Worm (Caenorhabditis elegans): ENCODE data around the gene F49F1.18.
A peak's percentile ranks its signal among the peaks of the same experiment; 100 is the strongest.

F49F1.18 gene

DNA sequence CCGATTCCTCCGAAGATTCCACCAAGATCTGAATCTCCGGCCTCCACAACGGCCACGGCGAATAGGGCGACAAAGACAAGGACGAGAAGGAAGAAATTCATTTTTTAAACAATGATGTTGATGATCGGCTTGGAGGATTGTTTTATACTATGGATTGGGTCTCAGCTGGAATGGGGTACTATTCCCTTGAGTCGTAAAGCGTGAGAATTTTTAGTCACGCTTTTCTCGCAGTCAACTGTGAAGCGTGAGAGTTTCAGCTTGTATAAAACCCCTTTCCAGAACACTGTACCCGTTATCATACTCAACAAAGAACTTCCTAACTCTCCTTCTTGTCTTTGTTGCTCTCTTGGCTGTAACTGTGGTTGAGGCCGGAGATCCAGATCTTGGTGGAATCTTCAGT, 25.6 kb downstream of the F49F1.18 start, which contains the start of gene F49F1.15:
F49F1.15 (minus strand) TSS at position 101 of the 400 bp plus-strand sequence.
- TF ChIP-seq elt-3 (tag; optimal IDR thresholded peaks at IDR 0.05), result no peak

DNA sequence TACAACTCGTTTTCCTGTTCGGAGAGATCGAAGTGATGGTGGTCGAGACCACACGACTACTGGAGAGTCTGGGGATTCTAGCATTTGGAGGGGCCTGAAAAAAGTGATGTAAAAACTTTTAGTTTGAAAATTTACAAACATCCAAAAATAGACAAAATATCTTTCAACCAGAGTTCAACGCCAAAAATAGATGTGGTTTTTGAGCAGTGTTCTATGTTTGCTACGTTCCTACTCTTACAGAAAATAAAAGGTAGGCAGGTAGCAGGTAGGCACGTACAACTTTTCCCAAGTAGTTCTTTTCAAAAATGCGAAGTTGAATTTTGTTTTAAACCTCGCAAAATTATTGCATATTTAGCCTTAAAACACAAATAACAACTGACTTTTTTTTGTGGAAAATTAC, 27.8 kb downstream of the F49F1.18 start, which contains the start of gene F49F1.14:
F49F1.14 (minus strand) TSS at position 101 of the 400 bp plus-strand sequence.
- no peak for TF ChIP-seq blmp-1 (tag; optimal IDR thresholded peaks at IDR 0.05)
- TF ChIP-seq nhr-28 (tag; optimal IDR thresholded peaks at IDR 0.05), result no peak
- TF ChIP-seq lin-13 (tag; optimal IDR thresholded peaks at IDR 0.05), result no peak
- TF ChIP-seq flh-1 (GFP tag; optimal IDR thresholded peaks at IDR 0.05), result no peak
- no peak for TF ChIP-seq lin-32 (GFP tag; optimal IDR thresholded peaks at IDR 0.05)
- no peak for TF ChIP-seq cnd-1 (tag; optimal IDR thresholded peaks at IDR 0.05)
- no peak for TF ChIP-seq ham-2 (GFP tag; optimal IDR thresholded peaks at IDR 0.05)
- TF ChIP-seq snpc-4 (tag; optimal IDR thresholded peaks at IDR 0.05), result no peak
- no peak for TF ChIP-seq pha-4 (tag; optimal IDR thresholded peaks at IDR 0.05)
- TF ChIP-seq bed-3 (GFP tag; optimal IDR thresholded peaks at IDR 0.05), result no peak
- TF ChIP-seq ceh-39 (tag; optimal IDR thresholded peaks at IDR 0.05), result no peak
- no peak for TF ChIP-seq nhr-12 (tag; optimal IDR thresholded peaks at IDR 0.05)
- no peak for TF ChIP-seq ceh-83 (GFP tag; optimal IDR thresholded peaks at IDR 0.05)
- TF ChIP-seq elt-3 (tag; optimal IDR thresholded peaks at IDR 0.05), result no peak

DNA sequence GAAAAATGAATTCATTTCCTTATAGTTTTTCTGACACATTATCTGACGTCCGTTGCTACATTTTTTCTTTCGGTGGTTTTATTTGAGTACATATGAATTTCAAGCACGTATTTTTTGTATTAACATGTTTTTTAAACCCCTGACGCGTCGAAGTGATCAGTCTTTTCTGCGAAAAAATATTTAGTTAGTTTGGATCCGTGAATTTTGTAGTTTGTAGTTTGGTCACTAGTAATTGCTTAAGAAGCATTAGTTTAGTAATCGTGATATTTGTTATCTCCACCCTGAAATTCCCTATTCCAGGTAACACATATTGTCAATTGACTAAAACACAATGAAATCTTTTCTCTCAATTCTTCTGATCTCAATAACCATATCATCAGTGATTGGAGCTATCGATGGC, 31.4 kb downstream of the F49F1.18 start, which contains the start of gene C35B1.7:
C35B1.7 (plus strand) TSS at position 301 of the 400 bp plus-strand sequence.
- no peak for TF ChIP-seq elt-1 (tag; optimal IDR thresholded peaks at IDR 0.05; ENCODE audit: borderline replicate concordance, insufficient read depth)
- TF ChIP-seq sptf-1 (tag; optimal IDR thresholded peaks at IDR 0.05), result no peak
- no peak for TF ChIP-seq M03D4.4 (tag; optimal IDR thresholded peaks at IDR 0.05)
- TF ChIP-seq lin-13 (tag; optimal IDR thresholded peaks at IDR 0.05), result no peak
- no peak for TF ChIP-seq sem-2 (GFP tag; optimal IDR thresholded peaks at IDR 0.05)
- TF ChIP-seq nhr-28 (tag; optimal IDR thresholded peaks at IDR 0.05), result no peak
- TF ChIP-seq ham-2 (GFP tag; optimal IDR thresholded peaks at IDR 0.05), result no peak
- TF ChIP-seq bed-3 (GFP tag; optimal IDR thresholded peaks at IDR 0.05), result no peak
- no peak for TF ChIP-seq tbx-8 (GFP tag; optimal IDR thresholded peaks at IDR 0.05)
- TF ChIP-seq unc-39 (tag; optimal IDR thresholded peaks at IDR 0.05), result no peak
- no peak for TF ChIP-seq mab-5 (tag; optimal IDR thresholded peaks at IDR 0.05)

ce11 chrIV:4102720-4103119, 37.4 kb downstream of the F49F1.18 start, which contains the start of gene ubc-1:
TSS of gene ubc-1 (plus strand) at chrIV:4103020.
- TF ChIP-seq lsy-2 (tag; optimal IDR thresholded peaks at IDR 0.05), result no peak
- no peak for TF ChIP-seq blmp-1 (tag; optimal IDR thresholded peaks at IDR 0.05)
- no peak for TF ChIP-seq elt-3 (tag; optimal IDR thresholded peaks at IDR 0.05)
- no peak for TF ChIP-seq nhr-28 (tag; optimal IDR thresholded peaks at IDR 0.05)
- no peak for TF ChIP-seq ztf-11 (tag; optimal IDR thresholded peaks at IDR 0.05)
- TF ChIP-seq tbx-8 (GFP tag; optimal IDR thresholded peaks at IDR 0.05), result no peak
- TF ChIP-seq drap-1 (GFP tag; optimal IDR thresholded peaks at IDR 0.05), result no peak

- TF ChIP-seq unc-39 (tag; optimal IDR thresholded peaks at IDR 0.05) (no peak), M03D4.4 (tag; optimal IDR thresholded peaks at IDR 0.05) (no peak), hlh-1 (tag; optimal IDR thresholded peaks at IDR 0.05) (peak; percentile 13)
Observed at ce11 chrIV:4099773-4100172, 40.4 kb downstream of the F49F1.18 start.

DNA sequence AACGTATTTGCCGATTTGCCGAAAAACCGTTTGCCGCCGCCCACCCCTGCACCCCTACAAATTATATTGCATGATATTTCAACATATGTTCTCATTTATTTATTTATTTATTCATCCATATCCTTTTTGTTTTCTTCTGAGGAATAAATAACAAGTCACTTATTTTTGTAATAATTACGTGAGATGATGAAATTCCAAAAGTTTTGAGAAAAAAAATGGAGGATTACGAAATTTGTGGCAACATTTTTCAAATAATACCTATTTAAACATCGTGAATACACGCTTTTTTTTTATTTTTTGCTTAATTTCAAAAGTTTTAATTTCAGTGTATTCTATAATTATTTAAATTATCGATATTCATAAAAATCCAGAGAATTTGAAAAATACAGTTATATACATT, 43.2 kb downstream of the F49F1.18 start:
- no peak for TF ChIP-seq ham-2 (GFP tag; optimal IDR thresholded peaks at IDR 0.05)
- no peak for TF ChIP-seq unc-39 (tag; optimal IDR thresholded peaks at IDR 0.05)
- TF ChIP-seq unc-120 (tag; optimal IDR thresholded peaks at IDR 0.05; ENCODE audit: poor library complexity, severe bottlenecking), result no peak
- TF ChIP-seq M03D4.4 (tag; optimal IDR thresholded peaks at IDR 0.05), result no peak
- TF ChIP-seq elt-3 (tag; optimal IDR thresholded peaks at IDR 0.05), result no peak
- TF ChIP-seq elt-1 (tag; optimal IDR thresholded peaks at IDR 0.05; ENCODE audit: borderline replicate concordance, insufficient read depth), result no peak
- TF ChIP-seq hlh-1 (tag; optimal IDR thresholded peaks at IDR 0.05), result no peak
- TF ChIP-seq lin-32 (GFP tag; optimal IDR thresholded peaks at IDR 0.05), result no peak
- no peak for TF ChIP-seq drap-1 (GFP tag; optimal IDR thresholded peaks at IDR 0.05)

- TF ChIP-seq elt-1 (tag; optimal IDR thresholded peaks at IDR 0.05; ENCODE audit: borderline replicate concordance, insufficient read depth) (no peak), mep-1 (tag; optimal IDR thresholded peaks at IDR 0.05) (no peak), nhr-12 (tag; optimal IDR thresholded peaks at IDR 0.05) (no peak), blmp-1 (tag; optimal IDR thresholded peaks at IDR 0.05) (no peak), elt-3 (tag; optimal IDR thresholded peaks at IDR 0.05) (no peak), ceh-39 (tag; optimal IDR thresholded peaks at IDR 0.05) (no peak), flh-1 (GFP tag; optimal IDR thresholded peaks at IDR 0.05) (no peak), nhr-2 (tag; optimal IDR thresholded peaks at IDR 0.05) (no peak), bed-3 (GFP tag; optimal IDR thresholded peaks at IDR 0.05) (no peak), lin-13 (tag; optimal IDR thresholded peaks at IDR 0.05) (no peak), ceh-83 (GFP tag; optimal IDR thresholded peaks at IDR 0.05) (no peak), ham-2 (GFP tag; optimal IDR thresholded peaks at IDR 0.05) (no peak), lin-32 (GFP tag; optimal IDR thresholded peaks at IDR 0.05) (no peak)
Observed at ce11 chrIV:4094364-4094763, 45.8 kb downstream of the F49F1.18 start.

All from whole organism, mixed stage, embryonic.